Fruit fly (Drosophila melanogaster): ENCODE data around the gene CG14369.

dm6 chr3R:13596409-13596808 lies 4.0 kb upstream of the CG14369 start:
- TF ChIP-seq CG1620 (GFP tag; optimal IDR thresholded peaks at IDR 0.05) (no peak), kay (GFP tag; ENCODE audit: borderline replicate concordance) (no peak), CG11617 (GFP tag; optimal IDR thresholded peaks at IDR 0.05) (no peak), cnc (optimal IDR thresholded peaks at IDR 0.05) (no peak), toe (GFP tag; optimal IDR thresholded peaks at IDR 0.05) (no peak), Clk (GFP tag; optimal IDR thresholded peaks at IDR 0.05) (no peak), Crg-1 (GFP tag; optimal IDR thresholded peaks at IDR 0.05) (no peak), CG33017 (tag; optimal IDR thresholded peaks at IDR 0.05) (no peak), CG12768 (GFP tag; optimal IDR thresholded peaks at IDR 0.05) (no peak), CG14711 (tag; optimal IDR thresholded peaks at IDR 0.05) (no peak), ovo (GFP tag; optimal IDR thresholded peaks at IDR 0.05) (no peak), tj (GFP tag; optimal IDR thresholded peaks at IDR 0.05) (no peak), cic (GFP tag; optimal IDR thresholded peaks at IDR 0.05) (no peak), CG5204 (GFP tag; optimal IDR thresholded peaks at IDR 0.05) (no peak)
